Fruit fly (Drosophila melanogaster): ENCODE measurements around the gene CG13841.

CG13841 gene

dm6 chr3R:22770207-22770606, 2.7 kb upstream of the CG13841 start, which contains the start of gene CG43093:
Gene CG43093 (minus strand): TSS chr3R:22770307.
- TF ChIP-seq kay (GFP tag; ENCODE audit: borderline replicate concordance) (no peak), CG5204 (GFP tag; optimal IDR thresholded peaks at IDR 0.05) (no peak), CG7045 (GFP tag; optimal IDR thresholded peaks at IDR 0.05) (no peak), toe (GFP tag; optimal IDR thresholded peaks at IDR 0.05) (no peak), bab1 (GFP tag; optimal IDR thresholded peaks at IDR 0.05) (no peak), pad (GFP tag; optimal IDR thresholded peaks at IDR 0.05) (no peak), ovo (GFP tag; optimal IDR thresholded peaks at IDR 0.05) (no peak), CG12768 (GFP tag; optimal IDR thresholded peaks at IDR 0.05) (no peak), cnc (optimal IDR thresholded peaks at IDR 0.05) (no peak), Crg-1 (GFP tag; optimal IDR thresholded peaks at IDR 0.05) (no peak)

dm6 chr3R:22769567-22769966, 2.1 kb upstream of the CG13841 start, which contains the start of gene CG43092:
Gene CG43092 (minus strand): TSS chr3R:22769667.
- TF ChIP-seq CG14711 (tag; optimal IDR thresholded peaks at IDR 0.05) = no peak
- no peak for TF ChIP-seq bab1 (GFP tag; optimal IDR thresholded peaks at IDR 0.05)
- TF ChIP-seq kay (GFP tag; ENCODE audit: borderline replicate concordance) = no peak
- no peak for TF ChIP-seq toe (GFP tag; optimal IDR thresholded peaks at IDR 0.05)
- no peak for TF ChIP-seq CG1620 (GFP tag; optimal IDR thresholded peaks at IDR 0.05)
- no peak for TF ChIP-seq tj (GFP tag; optimal IDR thresholded peaks at IDR 0.05)
- TF ChIP-seq Hr96 (GFP tag; optimal IDR thresholded peaks at IDR 0.05) = no peak
- no peak for TF ChIP-seq cic (GFP tag; optimal IDR thresholded peaks at IDR 0.05)
- no peak for TF ChIP-seq cnc (optimal IDR thresholded peaks at IDR 0.05)
- no peak for TF ChIP-seq ovo (GFP tag; optimal IDR thresholded peaks at IDR 0.05)
- no peak for TF ChIP-seq CG7101 (tag; optimal IDR thresholded peaks at IDR 0.05)
- no peak for TF ChIP-seq Clk (GFP tag; optimal IDR thresholded peaks at IDR 0.05)
- no peak for TF ChIP-seq CG33017 (tag; optimal IDR thresholded peaks at IDR 0.05)

- no peak for TF ChIP-seq CG14711 (tag; optimal IDR thresholded peaks at IDR 0.05)
- TF ChIP-seq toe (GFP tag; optimal IDR thresholded peaks at IDR 0.05) = no peak
- peak; percentile 83 for TF ChIP-seq kay (GFP tag; ENCODE audit: borderline replicate concordance)
Observed at dm6 chr3R:22768633-22769032, 1.1 kb upstream of the CG13841 start, which contains the start of gene CG43091. Gene CG43091 (minus strand): TSS chr3R:22768733.

dm6 chr3R:22766072-22766471, 1.4 kb downstream of the CG13841 start, which contains the start of gene Nepl15:
Gene Nepl15 (minus strand): TSS chr3R:22766172.
- TF ChIP-seq Hr96 (GFP tag; optimal IDR thresholded peaks at IDR 0.05) (no peak), CG1620 (GFP tag; optimal IDR thresholded peaks at IDR 0.05) (no peak), cic (GFP tag; optimal IDR thresholded peaks at IDR 0.05) (no peak)

- no peak for TF ChIP-seq Hr96 (GFP tag; optimal IDR thresholded peaks at IDR 0.05)
- no peak for TF ChIP-seq CG7045 (GFP tag; optimal IDR thresholded peaks at IDR 0.05)
- TF ChIP-seq ovo (GFP tag; optimal IDR thresholded peaks at IDR 0.05) = no peak
- TF ChIP-seq cnc (optimal IDR thresholded peaks at IDR 0.05) = no peak
- TF ChIP-seq bab1 (GFP tag; optimal IDR thresholded peaks at IDR 0.05) = no peak
- no peak for TF ChIP-seq CG7101 (tag; optimal IDR thresholded peaks at IDR 0.05)
- TF ChIP-seq CG1620 (GFP tag; optimal IDR thresholded peaks at IDR 0.05) = no peak
- TF ChIP-seq cic (GFP tag; optimal IDR thresholded peaks at IDR 0.05) = no peak
- no peak for TF ChIP-seq toe (GFP tag; optimal IDR thresholded peaks at IDR 0.05)
Observed at dm6 chr3R:22763587-22763986, 3.9 kb downstream of the CG13841 start, which contains the start of gene Nepl14. Gene Nepl14 (minus strand): TSS chr3R:22763711.

- TF ChIP-seq cic (GFP tag; optimal IDR thresholded peaks at IDR 0.05) = peak; percentile 46
- TF ChIP-seq CG12768 (GFP tag; optimal IDR thresholded peaks at IDR 0.05) = no peak
Observed at dm6 chr3R:22760988-22761387, 6.5 kb downstream of the CG13841 start, which contains the start of gene Nepl13. Gene Nepl13 (minus strand): TSS chr3R:22761076.

dm6 chr3R:22757117-22757516, 10.4 kb downstream of the CG13841 start:
- TF ChIP-seq kay (GFP tag; ENCODE audit: borderline replicate concordance) = no peak
- no peak for TF ChIP-seq Clk (GFP tag; optimal IDR thresholded peaks at IDR 0.05)

dm6 chr3R:22756289-22756688, 11.2 kb downstream of the CG13841 start:
- no peak for TF ChIP-seq tj (GFP tag; optimal IDR thresholded peaks at IDR 0.05)
- no peak for TF ChIP-seq cic (GFP tag; optimal IDR thresholded peaks at IDR 0.05)
- no peak for TF ChIP-seq CG7045 (GFP tag; optimal IDR thresholded peaks at IDR 0.05)
- no peak for TF ChIP-seq CG7101 (tag; optimal IDR thresholded peaks at IDR 0.05)
- TF ChIP-seq pad (GFP tag; optimal IDR thresholded peaks at IDR 0.05) = no peak
- no peak for TF ChIP-seq Crg-1 (GFP tag; optimal IDR thresholded peaks at IDR 0.05)
- TF ChIP-seq CG5204 (GFP tag; optimal IDR thresholded peaks at IDR 0.05) = no peak
- TF ChIP-seq CG14711 (tag; optimal IDR thresholded peaks at IDR 0.05) = no peak
- TF ChIP-seq kay (GFP tag; ENCODE audit: borderline replicate concordance) = no peak
- TF ChIP-seq bab1 (GFP tag; optimal IDR thresholded peaks at IDR 0.05) = no peak

dm6 chr3R:22755187-22755777, 12.2 kb downstream of the CG13841 start:
- TF ChIP-seq CG7045 (GFP tag; optimal IDR thresholded peaks at IDR 0.05) (no peak), tj (GFP tag; optimal IDR thresholded peaks at IDR 0.05) (peak; percentile 42)
